Fruit fly (Drosophila melanogaster) whole organism, adult: ENCODE data around the gene CG5262.

ENCODE experiments used
- CG14711 ChIP-seq: fragments of 200-800 bp; sonication (Bioruptor generic); optimal IDR thresholded peaks from 2 replicates; lab custom pipeline; 2018; ENCODE audit warnings: missing biosample characterization, mild to moderate bottlenecking, missing genetic modification characterization, moderate library complexity
- CG5204 ChIP-seq: fragments of 200-800 bp; sonication (Bioruptor generic); optimal IDR thresholded peaks from 2 replicates; lab custom pipeline; 2016; ENCODE audit warnings: missing biosample characterization, missing genetic modification characterization
- Mnt ChIP-seq: fragments of 200-800 bp; sonication (Bioruptor generic); optimal IDR thresholded peaks from 2 replicates; lab custom pipeline; 2016; ENCODE audit warnings: missing biosample characterization, mild to moderate bottlenecking, missing genetic modification characterization
- cnc ChIP-seq, 2 experiments: fragments of >200 bp; optimal IDR thresholded peaks; 2 replicates each; lab custom pipeline; 2017
- pad ChIP-seq: fragments of 200-800 bp; sonication (Bioruptor generic); optimal IDR thresholded peaks from 3 replicates; lab custom pipeline; 2017; ENCODE audit warnings: missing biosample characterization, missing genetic modification characterization, mild to moderate bottlenecking, moderate library complexity, missing genetic modification reagents
- toe ChIP-seq: fragments of 200-800 bp; sonication (Bioruptor generic); optimal IDR thresholded peaks from 2 replicates; lab custom pipeline; 2016; ENCODE audit warnings: missing biosample characterization, missing genetic modification characterization

DNA sequence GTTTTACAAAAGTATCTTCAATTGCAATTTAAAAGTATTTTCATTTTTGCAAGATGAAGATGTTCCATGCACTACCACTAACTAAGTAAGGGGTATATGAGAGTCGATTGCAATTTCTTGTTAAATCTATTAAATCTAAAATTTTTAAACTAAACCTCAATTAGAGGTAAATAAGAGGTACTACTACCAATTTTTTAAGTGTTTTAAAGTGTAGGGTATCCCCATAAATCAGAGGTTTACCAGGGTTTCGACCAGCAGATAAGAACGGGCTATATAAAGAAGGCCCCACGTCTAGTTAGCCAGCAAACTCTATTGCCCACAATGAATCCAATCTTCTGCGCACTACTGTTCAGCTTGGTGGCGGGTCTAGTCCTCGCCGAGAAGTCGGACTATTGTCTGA is 30.1 kb upstream of the CG5262 start, which contains the start of gene mag:
- TF ChIP-seq CG5204 (GFP tag; lab: Kevin White, UChicago) = no peak
- TF ChIP-seq CG14711 (tag; lab: Kevin White, UChicago) = no peak
- TF ChIP-seq cnc (optimal IDR thresholded peaks at IDR 0.05; lab: Kevin White, UChicago) = no peak
- TF ChIP-seq toe (GFP tag; lab: Kevin White, UChicago) = no peak
- no peak for TF ChIP-seq Mnt (GFP tag; lab: Kevin White, UChicago)
- no peak for TF ChIP-seq pad
